Worm (Caenorhabditis elegans): ENCODE results near the gene nhr-110.

DNA sequence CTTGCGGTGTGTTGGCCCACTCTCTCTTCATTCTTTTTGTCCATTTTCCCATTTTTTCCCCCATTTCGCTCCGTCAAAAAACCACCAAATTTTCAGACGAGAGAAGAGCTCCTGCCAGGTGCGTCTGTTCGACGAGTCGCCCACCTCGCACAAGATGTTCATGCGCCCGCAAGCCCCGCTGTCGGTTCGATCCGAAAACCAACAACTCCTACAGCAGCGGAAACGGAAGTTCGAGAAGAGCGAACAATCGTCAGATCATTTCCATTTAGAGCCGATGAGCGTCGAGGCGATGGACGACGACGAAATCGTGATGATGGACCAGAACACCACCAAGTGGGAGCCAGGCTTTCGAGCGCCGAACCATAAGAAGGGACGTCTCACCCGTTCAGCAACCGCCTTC is 41.0 kb downstream of the nhr-110 start:
- TF ChIP-seq sdz-38 (tag; optimal IDR thresholded peaks at IDR 0.05) (no peak), unc-62 (GFP tag; optimal IDR thresholded peaks at IDR 0.05) (no peak), sea-2 (GFP tag; IDR thresholded peaks at IDR 0.05) (no peak), F39B2.1 (GFP tag; IDR thresholded peaks at IDR 0.05) (no peak), F57C9.4 (tag; optimal IDR thresholded peaks at IDR 0.05) (no peak), lsy-27 (tag; optimal IDR thresholded peaks at IDR 0.05; ENCODE audit: borderline replicate concordance, insufficient read depth) (no peak), ztf-22 (GFP tag; optimal IDR thresholded peaks at IDR 0.05) (no peak)
